Fruit fly (Drosophila melanogaster): Measurements from ENCODE around the gene ome.

Gene ome

dm6 chr3L:14781082-14781862 lies 108.6 kb downstream of the ome start (continued):
- TF ChIP-seq CG10274 (GFP tag; optimal IDR thresholded peaks at IDR 0.05) (no peak), pb (GFP tag; optimal IDR thresholded peaks at IDR 0.05) (peak; percentile 55), CG18599 (GFP tag; optimal IDR thresholded peaks at IDR 0.05) (peak; percentile 53), CG32772 (GFP tag; IDR thresholded peaks at IDR 0.05) (no peak), da (GFP tag; optimal IDR thresholded peaks at IDR 0.05) (peak; percentile 39), grn (GFP tag; optimal IDR thresholded peaks at IDR 0.05) (no peak), Antp (GFP tag; optimal IDR thresholded peaks at IDR 0.05) (peak; percentile 30), exex (tag; optimal IDR thresholded peaks at IDR 0.05) (peak; percentile 12), CG14441 (GFP tag; IDR thresholded peaks at IDR 0.05) (peak; percentile 43; the same call in 1 of the 2 replicates), YL-1 (GFP tag; optimal IDR thresholded peaks at IDR 0.05) (peak; percentile 50), NC2α (GFP tag; optimal IDR thresholded peaks at IDR 0.05) (no peak), Hmr (GFP tag; optimal IDR thresholded peaks at IDR 0.05) (peak; percentile 72), Lim3 (GFP tag; IDR thresholded peaks at IDR 0.05) (no peak), CG13123 (GFP tag; optimal IDR thresholded peaks at IDR 0.05) (no peak), Poxn (GFP tag; IDR thresholded peaks at IDR 0.05) (no peak), Dip2 (GFP tag; IDR thresholded peaks at IDR 0.05) (no peak), CG17359 (tag; optimal IDR thresholded peaks at IDR 0.05) (peak; percentile 69), CG10267 (tag; optimal IDR thresholded peaks at IDR 0.05) (peak; percentile 54), sens-2 (GFP tag; IDR thresholded peaks at IDR 0.05) (no peak), D (optimal IDR thresholded peaks at IDR 0.05) (no peak), D (GFP tag; optimal IDR thresholded peaks at IDR 0.05) (peak; percentile 71), CG6254 (GFP tag; optimal IDR thresholded peaks at IDR 0.05) (peak; percentile 94), ken (GFP tag; IDR thresholded peaks at IDR 0.05) (peak; percentile 52; the same call in 1 of the 3 replicates), Hr51 (GFP tag; optimal IDR thresholded peaks at IDR 0.05) (peak in 1 of 2 experiments; percentile 58), Sry-β (GFP tag; optimal IDR thresholded peaks at IDR 0.05) (peak; percentile 23), CG30403 (GFP tag; optimal IDR thresholded peaks at IDR 0.05) (peak; percentile 68), CG17186 (GFP tag; optimal IDR thresholded peaks at IDR 0.05) (no peak), H15 (GFP tag; IDR thresholded peaks at IDR 0.05) (0 out of 3 replicates have a peak, but pooled peaks have one; percentile 6), pzg (GFP tag; optimal IDR thresholded peaks at IDR 0.05) (peak; percentile 1), dpn (GFP tag; optimal IDR thresholded peaks at IDR 0.05) (peak; percentile 34 to 64), Mrtf (GFP tag; IDR thresholded peaks at IDR 0.05) (0 out of 3 replicates have a peak, but pooled peaks have one; percentile 23), dimm (GFP tag; IDR thresholded peaks at IDR 0.05) (no peak), CG16863 (GFP tag; optimal IDR thresholded peaks at IDR 0.05) (peak; percentile 33), MESR4 (GFP tag; optimal IDR thresholded peaks at IDR 0.05) (no peak), shn (GFP tag; optimal IDR thresholded peaks at IDR 0.05) (peak; percentile 24), Kr (GFP tag; optimal IDR thresholded peaks at IDR 0.05) (no peak), chm (GFP tag; IDR thresholded peaks at IDR 0.05) (peak; percentile 66; the same call in 1 of the 2 replicates), gcm (GFP tag; optimal IDR thresholded peaks at IDR 0.05) (peak; percentile 72), kah (GFP tag; optimal IDR thresholded peaks at IDR 0.05) (peak; percentile 61), twi (tag; optimal IDR thresholded peaks at IDR 0.05) (peak; percentile 69), Sry-δ (GFP tag; optimal IDR thresholded peaks at IDR 0.05) (peak; percentile 12), CG17612 (GFP tag; IDR thresholded peaks at IDR 0.05) (no peak), ash1 (GFP tag; optimal IDR thresholded peaks at IDR 0.05) (no peak), CG4282 (GFP tag; optimal IDR thresholded peaks at IDR 0.05) (no peak), tap (tag; optimal IDR thresholded peaks at IDR 0.05) (no peak), HLH3B (GFP tag; IDR thresholded peaks at IDR 0.05) (no peak; the same call in 1 of the 2 replicates), Ets97D (GFP tag; optimal IDR thresholded peaks at IDR 0.05) (peak; percentile 14), CG34224 (GFP tag; IDR thresholded peaks at IDR 0.05; ENCODE audit: partially characterized antibody) (peak; percentile 62), PHDP (tag; optimal IDR thresholded peaks at IDR 0.05) (peak; percentile 63)

All from whole organism, embryonic.